Fruit fly (Drosophila melanogaster) whole organism, embryonic: Measurements from ENCODE around the gene ND-39.

ENCODE experiments used
- Atf-2 ChIP-seq: fragments of 200-800 bp; sonication (Bioruptor generic); optimal IDR thresholded peaks from 2 replicates; lab custom pipeline; 2016; ENCODE audit warnings: missing biosample characterization, missing genetic modification characterization
- Awh ChIP-seq: fragments of 200-800 bp; sonication (Bioruptor generic); IDR thresholded peaks from 2 replicates; pipeline ENCODE4, ENCODE4 v1.3.6; 2022; ENCODE audit warnings: missing biosample characterization, missing genetic modification characterization
- BtbVII ChIP-seq: fragments of 200-800 bp; sonication (Bioruptor generic); optimal IDR thresholded peaks from 3 replicates; lab custom pipeline; 2017; ENCODE audit warnings: missing biosample characterization, mild to moderate bottlenecking, missing genetic modification characterization
- Bteb2 ChIP-seq: fragments of 200-800 bp; sonication (Bioruptor generic); optimal IDR thresholded peaks from 2 replicates; lab custom pipeline; 2016; ENCODE audit warnings: missing biosample characterization, missing genetic modification characterization
- CG10209 ChIP-seq: fragments of 200-800 bp; sonication (Bioruptor generic); optimal IDR thresholded peaks from 3 replicates; lab custom pipeline; 2017; ENCODE audit warnings: missing biosample characterization, mild to moderate bottlenecking, missing genetic modification characterization, missing genetic modification reagents
- CG10431 ChIP-seq: fragments of 200-800 bp; sonication (Bioruptor generic); optimal IDR thresholded peaks from 3 replicates; lab custom pipeline; 2018; ENCODE audit warnings: missing biosample characterization, mild to moderate bottlenecking, missing genetic modification characterization
- CG11093 ChIP-seq: fragments of 200-800 bp; sonication (Bioruptor generic); IDR thresholded peaks from 3 replicates; pipeline ENCODE4 v1.3.6; 2022; ENCODE audit warnings: missing biosample characterization, missing genetic modification characterization
- CG12104 ChIP-seq: fragments of 200-800 bp; sonication (Bioruptor generic); optimal IDR thresholded peaks from 3 replicates; lab custom pipeline; 2016; ENCODE audit warnings: missing biosample characterization, missing genetic modification characterization
- CG13123 ChIP-seq: fragments of 200-800 bp; sonication (Bioruptor generic); optimal IDR thresholded peaks from 2 replicates; lab custom pipeline; 2016; ENCODE audit warnings: missing biosample characterization, missing genetic modification characterization
- CG14667 ChIP-seq: fragments of 200-800 bp; sonication (Bioruptor generic); IDR thresholded peaks from 2 replicates; pipeline ENCODE4 v1.3.6; 2022; ENCODE audit warnings: missing biosample characterization, missing genetic modification characterization
- CG15479 ChIP-seq: fragments of 200-800 bp; sonication (Bioruptor generic); optimal IDR thresholded peaks from 3 replicates; lab custom pipeline; 2019; ENCODE audit warnings: missing biosample characterization, mild to moderate bottlenecking, missing genetic modification characterization, moderate library complexity
- CG15514 ChIP-seq: fragments of 200-800 bp; sonication (Bioruptor generic); optimal IDR thresholded peaks from 3 replicates; lab custom pipeline; 2017; ENCODE audit warnings: missing biosample characterization, missing genetic modification characterization, mild to moderate bottlenecking, moderate library complexity, missing genetic modification reagents
- CG1603 ChIP-seq: fragments of 200-800 bp; sonication (Bioruptor generic); optimal IDR thresholded peaks from 2 replicates; lab custom pipeline; 2019; ENCODE audit warnings: missing biosample characterization, mild to moderate bottlenecking, missing genetic modification characterization, moderate library complexity
- CG1832 ChIP-seq: fragments of 200-800 bp; sonication (Bioruptor generic); optimal IDR thresholded peaks from 2 replicates; lab custom pipeline; 2017; ENCODE audit warnings: missing biosample characterization, mild to moderate bottlenecking, missing genetic modification characterization, inconsistent platforms
- CG18599 ChIP-seq: fragments of 200-800 bp; sonication (Bioruptor generic); optimal IDR thresholded peaks from 3 replicates; lab custom pipeline; 2017; ENCODE audit warnings: missing biosample characterization, missing genetic modification characterization, mild to moderate bottlenecking, moderate library complexity, missing genetic modification reagents
- CG2199 ChIP-seq: fragments of 200-800 bp; sonication (Bioruptor generic); IDR thresholded peaks from 3 replicates; pipeline ENCODE4 v1.3.6; 2022; ENCODE audit warnings: missing biosample characterization, missing genetic modification characterization
- CG2712 ChIP-seq: fragments of 200-800 bp; optimal IDR thresholded peaks from 3 replicates; lab custom pipeline; 2019; ENCODE audit warnings: missing biosample characterization, mild to moderate bottlenecking, missing genetic modification characterization, moderate library complexity
- CG2875 ChIP-seq: fragments of 200-800 bp; sonication (Bioruptor generic); optimal IDR thresholded peaks from 2 replicates; lab custom pipeline; 2017; ENCODE audit warnings: missing biosample characterization, mild to moderate bottlenecking, missing genetic modification characterization, missing genetic modification reagents
- CG30020 ChIP-seq: fragments of 200-800 bp; optimal IDR thresholded peaks from 2 replicates; lab custom pipeline; 2019; ENCODE audit warnings: missing biosample characterization, mild to moderate bottlenecking, missing genetic modification characterization, moderate library complexity
- CG7839 ChIP-seq: fragments of 200-800 bp; sonication (Bioruptor generic); optimal IDR thresholded peaks from 3 replicates; lab custom pipeline; 2018; ENCODE audit warnings: missing biosample characterization, mild to moderate bottlenecking, missing genetic modification characterization, moderate library complexity
- CG7928 ChIP-seq: fragments of 200-800 bp; sonication (Bioruptor generic); optimal IDR thresholded peaks from 2 replicates; lab custom pipeline; 2017; ENCODE audit warnings: missing biosample characterization, mild to moderate bottlenecking, missing genetic modification characterization
- Dbx ChIP-seq: fragments of 200-800 bp; sonication (Bioruptor generic); IDR thresholded peaks from 3 replicates; pipeline ENCODE4 v1.3.6; 2022; ENCODE audit warnings: missing biosample characterization, missing genetic modification characterization
- Deaf1 ChIP-seq: fragments of 200-800 bp; optimal IDR thresholded peaks from 3 replicates; lab custom pipeline; 2019; ENCODE audit warnings: missing biosample characterization, mild to moderate bottlenecking, missing genetic modification characterization, moderate library complexity
- Eip74EF ChIP-seq, 2 experiments: fragments of 200-800 bp in 1 of 2; fragments of >200 bp in 1 of 2; sonication (Bioruptor generic) in 1 of 2; optimal IDR thresholded peaks; 2 replicates each; lab custom pipeline; 2017 to 2019; ENCODE audit warnings: missing biosample characterization in 2 of 2, missing genetic modification characterization in 2 of 2, mild to moderate bottlenecking in 1 of 2, moderate library complexity in 1 of 2
- Gsc ChIP-seq: fragments of 200-800 bp; sonication (Bioruptor generic); IDR thresholded peaks from 2 replicates; pipeline ENCODE4 v1.3.6; 2022; ENCODE audit warnings: missing biosample characterization, missing genetic modification characterization
- Lpt ChIP-seq: fragments of >200 bp; optimal IDR thresholded peaks from 2 replicates; lab custom pipeline; 2018; ENCODE audit warnings: missing biosample characterization, missing genetic modification characterization
- Mes4 ChIP-seq: fragments of 200-800 bp; sonication (Bioruptor generic); optimal IDR thresholded peaks from 2 replicates; lab custom pipeline; 2016; ENCODE audit warnings: missing biosample characterization, missing genetic modification characterization
- NK7.1 ChIP-seq: fragments of 200-800 bp; sonication (Bioruptor generic); optimal IDR thresholded peaks from 3 replicates; lab custom pipeline; 2016; ENCODE audit warnings: missing biosample characterization, missing genetic modification characterization
- Neu2 ChIP-seq: fragments of 200-800 bp; sonication (Bioruptor generic); optimal IDR thresholded peaks from 3 replicates; lab custom pipeline; 2016; ENCODE audit warnings: missing biosample characterization, missing genetic modification characterization, borderline replicate concordance
- Sry-β ChIP-seq: fragments of 200-800 bp; sonication (Bioruptor generic); optimal IDR thresholded peaks from 2 replicates; lab custom pipeline; 2018; ENCODE audit warnings: missing biosample characterization, mild to moderate bottlenecking, missing genetic modification characterization, moderate library complexity
- al ChIP-seq: fragments of 200-800 bp; sonication (Bioruptor generic); IDR thresholded peaks from 2 replicates; pipeline ENCODE4 v1.3.6; 2022; ENCODE audit warnings: missing biosample characterization, missing genetic modification characterization
- ap ChIP-seq: fragments of 200-800 bp; sonication (Bioruptor generic); IDR thresholded peaks from 2 replicates; pipeline ENCODE4 v1.3.6; 2022; ENCODE audit warnings: missing biosample characterization, missing genetic modification characterization
- ase ChIP-seq: fragments of 200-800 bp; sonication (Bioruptor generic); IDR thresholded peaks from 3 replicates; pipeline ENCODE4 v1.3.6; 2022; ENCODE audit warnings: missing biosample characterization, missing genetic modification characterization
- ato ChIP-seq: fragments of 200-800 bp; sonication (Bioruptor generic); IDR thresholded peaks from 2 replicates; pipeline ENCODE4 v1.3.6; 2022; ENCODE audit warnings: missing biosample characterization, missing genetic modification characterization; ENCODE audit not compliant: partially characterized antibody
- bcd ChIP-seq: fragments of 200-800 bp; sonication (Bioruptor generic); optimal IDR thresholded peaks from 2 replicates; lab custom pipeline; 2017; ENCODE audit warnings: missing biosample characterization, mild to moderate bottlenecking, missing genetic modification characterization
- chif ChIP-seq, 2 experiments: fragments of 200-800 bp; sonication (Bioruptor generic); optimal IDR thresholded peaks; 3 replicates each; lab custom pipeline; 2016; ENCODE audit warnings: missing biosample characterization in 2 of 2, missing genetic modification characterization in 2 of 2
- chinmo ChIP-seq: fragments of 200-800 bp; sonication (Bioruptor generic); IDR thresholded peaks from 4 replicates; pipeline ENCODE4 v1.3.6; 2022; ENCODE audit warnings: missing biosample characterization, missing genetic modification characterization; ENCODE audit not compliant: partially characterized antibody
- gt ChIP-seq: fragments of 200-800 bp; sonication (Bioruptor generic); IDR thresholded peaks from 2 replicates; pipeline ENCODE4 v1.3.6; 2022; ENCODE audit warnings: missing biosample characterization, missing genetic modification characterization
- hbn ChIP-seq: fragments of 200-800 bp; sonication (Bioruptor generic); IDR thresholded peaks from 2 replicates; pipeline ENCODE4 v1.3.6; 2022; ENCODE audit warnings: missing biosample characterization, missing genetic modification characterization; ENCODE audit not compliant: partially characterized antibody
- nau ChIP-seq: fragments of 200-800 bp; sonication (Bioruptor generic); optimal IDR thresholded peaks from 3 replicates; lab custom pipeline; 2017; ENCODE audit warnings: missing biosample characterization, mild to moderate bottlenecking, missing genetic modification characterization, missing genetic modification reagents
- nom ChIP-seq: fragments of 200-800 bp; sonication (Bioruptor generic); optimal IDR thresholded peaks from 2 replicates; lab custom pipeline; 2017; ENCODE audit warnings: missing biosample characterization, missing genetic modification characterization, mild to moderate bottlenecking, moderate library complexity, missing genetic modification reagents
- p53 ChIP-seq: fragments of 200-800 bp; sonication (Bioruptor generic); optimal IDR thresholded peaks from 2 replicates; lab custom pipeline; 2016; ENCODE audit warnings: missing biosample characterization, missing genetic modification characterization
- pita ChIP-seq: fragments of 200-800 bp; sonication (Bioruptor generic); optimal IDR thresholded peaks from 2 replicates; lab custom pipeline; 2017; ENCODE audit warnings: missing biosample characterization, mild to moderate bottlenecking, missing genetic modification characterization
- repo ChIP-seq: fragments of 200-800 bp; sonication (Bioruptor generic); optimal IDR thresholded peaks from 2 replicates; lab custom pipeline; 2016; ENCODE audit warnings: missing biosample characterization, missing genetic modification characterization
- sim ChIP-seq: fragments of 200-800 bp; sonication (Bioruptor generic); IDR thresholded peaks from 2 replicates; pipeline ENCODE4 v1.3.6; 2022; ENCODE audit warnings: missing biosample characterization, missing genetic modification characterization
- sima ChIP-seq: fragments of 200-800 bp; sonication (Bioruptor generic); optimal IDR thresholded peaks from 2 replicates; lab custom pipeline; 2016; ENCODE audit warnings: missing biosample characterization, missing genetic modification characterization
- slou ChIP-seq: fragments of 200-800 bp; sonication (Bioruptor generic); optimal IDR thresholded peaks from 3 replicates; lab custom pipeline; 2016; ENCODE audit warnings: missing biosample characterization, missing genetic modification characterization
- stwl ChIP-seq: fragments of 200-800 bp; sonication (Bioruptor generic); optimal IDR thresholded peaks from 3 replicates; lab custom pipeline; 2018; ENCODE audit warnings: missing biosample characterization, mild to moderate bottlenecking, missing genetic modification characterization, moderate library complexity
- tgo ChIP-seq: fragments of 200-800 bp; sonication (Bioruptor generic); IDR thresholded peaks from 3 replicates; pipeline ENCODE4 v1.3.6; 2022; ENCODE audit warnings: missing biosample characterization, missing genetic modification characterization

ND-39 gene

DNA sequence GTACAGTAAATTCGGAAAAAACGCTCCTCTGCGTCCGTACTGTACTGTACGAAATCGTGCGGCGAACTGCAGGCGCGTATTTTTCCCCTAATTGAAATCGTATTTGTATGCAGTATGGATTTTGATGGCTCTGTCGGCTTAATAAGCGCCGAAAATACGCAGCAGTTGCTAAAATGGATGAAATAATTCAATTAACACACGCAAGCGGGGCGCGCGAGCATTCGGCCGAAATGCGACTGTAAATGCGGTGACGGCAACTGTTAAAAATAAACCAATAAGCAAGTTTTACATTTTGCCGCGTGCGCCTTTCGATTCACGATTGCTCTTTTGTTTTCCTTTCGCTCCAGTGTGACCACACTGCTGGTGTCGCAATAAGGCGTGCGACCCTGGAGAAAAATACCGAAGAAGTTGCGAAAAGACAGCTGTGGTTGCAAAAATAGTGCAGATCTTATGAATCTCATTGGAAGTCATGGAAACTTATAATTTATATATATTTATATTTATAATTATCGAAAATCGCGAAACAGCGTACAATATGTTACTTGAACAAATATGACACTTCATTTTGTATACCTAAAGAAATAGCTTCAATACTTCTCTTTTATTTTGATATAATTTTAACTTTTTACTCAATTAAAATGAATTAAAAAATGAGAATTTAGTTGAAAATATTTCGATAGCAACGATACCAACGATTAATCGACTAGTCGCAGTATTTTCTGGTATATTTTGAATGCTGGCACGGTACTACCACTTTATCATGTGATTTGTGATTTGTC, 18.7 kb upstream of the ND-39 start, which contains the start of the genes CG32428 and CG5969 (continued):
- TF ChIP-seq sim (GFP tag; lab: Robert Waterston, UW) (no peak), ato (GFP tag; lab: Robert Waterston, UW) (no peak), ap (GFP tag; lab: Robert Waterston, UW) (no peak), CG2875 (no peak), tgo (GFP tag; lab: Robert Waterston, UW) (peak; percentile 60), slou (peak; percentile 32), Atf-2 (GFP tag; lab: Kevin White, UChicago) (no peak), CG2712 (tag; lab: Kevin White, UChicago) (peak; percentile 69), Sry-β (GFP tag; lab: Kevin White, UChicago) (no peak), sima (GFP tag; lab: Kevin White, UChicago) (no peak), CG15514 (GFP tag; lab: Kevin White, UChicago) (peak; percentile 55), CG13123 (GFP tag; lab: Kevin White, UChicago) (no peak), Dbx (GFP tag; lab: Robert Waterston, UW) (peak; percentile 73; the same call in 2 of the 3 replicates), Mes4 (GFP tag; lab: Kevin White, UChicago) (no peak), chif (GFP tag; optimal IDR thresholded peaks at IDR 0.05; lab: Kevin White, UChicago) (no peak), CG1603 (tag; lab: Kevin White, UChicago) (peak; percentile 38), al (GFP tag; lab: Robert Waterston, UW) (peak; percentile 69), Deaf1 (tag; lab: Kevin White, UChicago) (peak; percentile 55), nom (no peak), Neu2 (GFP tag; lab: Kevin White, UChicago) (no peak), CG11093 (GFP tag; lab: Robert Waterston, UW) (no peak), CG2199 (GFP tag; lab: Robert Waterston, UW) (no peak), Gsc (GFP tag; lab: Robert Waterston, UW) (no peak), chinmo (peak; percentile 64; the same call in 1 of the 4 replicates), BtbVII (GFP tag; lab: Kevin White, UChicago) (no peak), CG12104 (GFP tag; lab: Kevin White, UChicago) (peak; percentile 55), Awh (GFP tag; lab: Robert Waterston, UW) (no peak), CG1832 (GFP tag; lab: Kevin White, UChicago) (no peak), CG10209 (peak; percentile 70), hbn (GFP tag; lab: Robert Waterston, UW) (no peak), CG15479 (GFP tag; lab: Kevin White, UChicago) (peak; percentile 81), nau (GFP tag; lab: Kevin White, UChicago) (no peak), CG7839 (tag; lab: Kevin White, UChicago) (peak; percentile 76), stwl (peak; percentile 59), repo (GFP tag; lab: Kevin White, UChicago) (no peak), ase (peak; percentile 50; the same call in 1 of the 3 replicates), CG7928 (GFP tag; lab: Kevin White, UChicago) (peak; percentile 33), p53 (GFP tag; lab: Kevin White, UChicago) (no peak), NK7.1 (no peak), CG10431 (GFP tag; lab: Kevin White, UChicago) (no peak), CG30020 (tag; lab: Kevin White, UChicago) (peak; percentile 65), CG14667 (GFP tag; lab: Robert Waterston, UW) (peak; percentile 54), Bteb2 (GFP tag; lab: Kevin White, UChicago) (no peak), Eip74EF (GFP tag; optimal IDR thresholded peaks at IDR 0.05; lab: Kevin White, UChicago) (peak in 1 of 2 experiments; percentile 11), Lpt (no peak), bcd (GFP tag; lab: Kevin White, UChicago) (peak; percentile 56), CG18599 (GFP tag; lab: Kevin White, UChicago) (peak; percentile 77), pita (GFP tag; lab: Kevin White, UChicago) (no peak), gt (GFP tag; lab: Robert Waterston, UW) (no peak)
